Worm (Caenorhabditis elegans): ENCODE data around the gene C08H9.16.

- TF ChIP-seq tlp-1 (tag; optimal IDR thresholded peaks at IDR 0.05) (no peak), ama-1 (optimal IDR thresholded peaks at IDR 0.05) (no peak), ces-1 (GFP tag; optimal IDR thresholded peaks at IDR 0.05) (no peak), snpc-4 (tag; optimal IDR thresholded peaks at IDR 0.05) (no peak), efl-3 (GFP tag; optimal IDR thresholded peaks at IDR 0.05) (no peak), nhr-11 (tag; optimal IDR thresholded peaks at IDR 0.05) (no peak), unc-86 (tag; optimal IDR thresholded peaks at IDR 0.05) (no peak), lin-15B (tag; optimal IDR thresholded peaks at IDR 0.05) (no peak), nhr-12 (tag; optimal IDR thresholded peaks at IDR 0.05) (no peak), rnt-1 (tag; optimal IDR thresholded peaks at IDR 0.05) (no peak), egl-27 (tag; optimal IDR thresholded peaks at IDR 0.05) (no peak), unc-62 (GFP tag; optimal IDR thresholded peaks at IDR 0.05) (no peak), sox-4 (tag; optimal IDR thresholded peaks at IDR 0.05) (no peak)
Measured at ce11 chrII:9917904-9918303, 25.3 kb downstream of the C08H9.16 start, which contains the start of gene C05C10.8.

All from whole organism, L1 larva.